Worm (Caenorhabditis elegans) whole organism, midembryonic: Measurements from ENCODE around the gene fbxa-152.

ENCODE experiments used
- T22C8.4 ChIP-seq: fragments of 200-800 bp; sonication (Bioruptor generic); IDR thresholded peaks from 2 replicates; pipeline ENCODE4 v1.3.6; 2022; ENCODE audit warnings: missing genetic modification characterization, missing compliant biosample characterization
- cog-1 ChIP-seq: sonication (generic microtip); optimal IDR thresholded peaks from 2 replicates; lab custom pipeline; 2016; ENCODE audit warnings: missing genetic modification characterization, missing compliant biosample characterization
- flt-1 ChIP-seq: fragments of 200-800 bp; sonication (Bioruptor generic); IDR thresholded peaks from 2 replicates; pipeline ENCODE4 v1.3.6; 2022; ENCODE audit warnings: missing genetic modification characterization, missing compliant biosample characterization
- klf-2 ChIP-seq: fragments of 200-800 bp; sonication (Bioruptor generic); conservative IDR thresholded peaks from 2 replicates; pipeline ENCODE4 v1.3.6; 2022; ENCODE audit warnings: missing genetic modification reagents, missing genetic modification characterization, missing compliant biosample characterization
- med-1 ChIP-seq: sonication (generic microtip); optimal IDR thresholded peaks from 2 replicates; lab custom pipeline; 2017; ENCODE audit warnings: missing genetic modification characterization, mild to moderate bottlenecking, missing compliant biosample characterization, antibody characterized with exemption, missing genetic modification reagents; ENCODE audit not compliant: insufficient read depth
- ref-1 ChIP-seq: fragments of 200-800 bp; sonication (Bioruptor generic); conservative IDR thresholded peaks from 2 replicates; pipeline ENCODE4 v1.3.6; 2022; ENCODE audit warnings: missing genetic modification reagents, missing genetic modification characterization, missing compliant biosample characterization
- tab-1 ChIP-seq: fragments of 200-800 bp; sonication (Bioruptor generic); IDR thresholded peaks from 2 replicates; pipeline ENCODE4 v1.3.6; 2022; ENCODE audit warnings: missing genetic modification characterization, missing compliant biosample characterization
- ztf-23 ChIP-seq: fragments of 200-800 bp; sonication (Bioruptor generic); IDR thresholded peaks from 2 replicates; pipeline ENCODE4 v1.3.6; 2022; ENCODE audit warnings: missing genetic modification reagents, missing genetic modification characterization, missing compliant biosample characterization
- ztf-29 ChIP-seq: fragments of 200-800 bp; sonication (Bioruptor generic); IDR thresholded peaks from 2 replicates; pipeline ENCODE4 v1.3.6; 2022; ENCODE audit warnings: missing genetic modification reagents, missing genetic modification characterization, missing compliant biosample characterization

DNA sequence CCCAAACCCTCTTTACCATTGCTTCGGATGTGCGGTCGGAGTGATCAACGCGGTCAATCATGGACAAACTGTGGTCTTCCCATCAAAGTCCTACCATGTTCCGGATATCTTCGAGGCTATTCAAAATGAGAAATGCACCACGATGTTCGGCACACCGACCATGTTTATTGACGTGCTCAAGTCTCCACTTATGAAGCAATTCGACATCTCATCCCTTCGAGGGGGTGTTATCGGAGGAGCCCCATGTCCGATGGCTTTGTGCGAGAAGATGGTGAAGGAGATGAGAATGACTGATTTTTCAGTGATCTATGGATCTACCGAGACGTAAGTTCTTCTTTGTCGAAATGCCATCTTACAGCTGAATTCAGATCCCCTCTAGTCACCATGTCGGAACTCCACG lies 33.8 kb downstream of the fbxa-152 start:
- TF ChIP-seq T22C8.4 (GFP tag; lab: Robert Waterston, UW) (no peak), ztf-23 (no peak), med-1 (GFP tag; lab: Kevin White, UChicago) (no peak), flt-1 (GFP tag; lab: Robert Waterston, UW) (no peak), cog-1 (tag; lab: Kevin White, UChicago) (no peak), tab-1 (GFP tag; lab: Robert Waterston, UW) (no peak), ref-1 (GFP tag; lab: Robert Waterston, UW) (no peak), ztf-29 (GFP tag; lab: Robert Waterston, UW) (no peak), klf-2 (GFP tag; lab: Robert Waterston, UW) (no peak)
